Fruit fly (Drosophila melanogaster): Measurements from ENCODE around the gene neur.
A peak's percentile ranks its signal among the peaks of the same experiment; 100 is the strongest.

The neur gene

DNA sequence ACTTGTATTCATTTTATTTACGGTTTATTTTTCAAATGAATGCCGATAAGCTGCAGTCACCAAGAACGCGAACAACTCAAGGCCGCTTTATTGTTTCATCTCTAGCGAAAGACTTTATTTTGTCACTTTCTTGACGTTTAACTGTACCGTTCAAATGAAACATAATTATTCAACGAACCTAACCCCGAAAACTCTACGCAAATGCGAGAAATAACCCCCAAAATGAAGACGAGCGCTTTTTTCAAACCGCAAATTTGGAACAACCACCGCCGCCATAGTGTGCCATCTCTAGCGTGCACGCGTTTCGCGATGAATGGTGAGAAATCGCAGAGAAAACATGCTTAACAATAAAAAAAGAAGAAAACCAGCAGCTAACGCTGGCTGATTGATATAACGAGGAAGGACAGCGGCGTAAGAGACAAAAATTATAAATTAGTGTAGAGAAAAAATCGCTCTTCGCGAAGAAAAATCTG lies 54.6 kb downstream of the neur start, which contains the start of gene CG11970:
CG11970 (plus strand) TSS at position 117 of the 473 bp plus-strand sequence.
- TF ChIP-seq rgr (GFP tag; optimal IDR thresholded peaks at IDR 0.05) (peak; percentile 42), h (GFP tag; optimal IDR thresholded peaks at IDR 0.05) (no peak), pan (optimal IDR thresholded peaks at IDR 0.05) (no peak), foxo (GFP tag; optimal IDR thresholded peaks at IDR 0.05) (peak in 1 of 2 experiments; percentile 48), tai (GFP tag; optimal IDR thresholded peaks at IDR 0.05) (no peak), woc (GFP tag; optimal IDR thresholded peaks at IDR 0.05) (peak; percentile 51), dmrt93B (GFP tag; optimal IDR thresholded peaks at IDR 0.05) (no peak), Rel (GFP tag; optimal IDR thresholded peaks at IDR 0.05) (no peak), Rel (tag; optimal IDR thresholded peaks at IDR 0.05) (peak; percentile 15), Myc (optimal IDR thresholded peaks at IDR 0.05) (peak; percentile 23), psq (GFP tag; optimal IDR thresholded peaks at IDR 0.05) (peak; percentile 26), Hnf4 (GFP tag; optimal IDR thresholded peaks at IDR 0.05) (no peak), HLH106 (tag; optimal IDR thresholded peaks at IDR 0.05) (peak; percentile 71), ey (GFP tag; optimal IDR thresholded peaks at IDR 0.05) (peak; percentile 37), sv (GFP tag; optimal IDR thresholded peaks at IDR 0.05) (no peak), Sp1 (GFP tag; optimal IDR thresholded peaks at IDR 0.05) (peak; percentile 42), CG9705 (GFP tag; optimal IDR thresholded peaks at IDR 0.05) (peak; percentile 62), fru (GFP tag; optimal IDR thresholded peaks at IDR 0.05) (peak; percentile 44), Jra (GFP tag; optimal IDR thresholded peaks at IDR 0.05) (peak; percentile 31), Hr83 (GFP tag; optimal IDR thresholded peaks at IDR 0.05; ENCODE audit: poor library complexity, severe bottlenecking) (peak; percentile 25), OdsH (GFP tag; optimal IDR thresholded peaks at IDR 0.05) (peak; percentile 24)

DNA sequence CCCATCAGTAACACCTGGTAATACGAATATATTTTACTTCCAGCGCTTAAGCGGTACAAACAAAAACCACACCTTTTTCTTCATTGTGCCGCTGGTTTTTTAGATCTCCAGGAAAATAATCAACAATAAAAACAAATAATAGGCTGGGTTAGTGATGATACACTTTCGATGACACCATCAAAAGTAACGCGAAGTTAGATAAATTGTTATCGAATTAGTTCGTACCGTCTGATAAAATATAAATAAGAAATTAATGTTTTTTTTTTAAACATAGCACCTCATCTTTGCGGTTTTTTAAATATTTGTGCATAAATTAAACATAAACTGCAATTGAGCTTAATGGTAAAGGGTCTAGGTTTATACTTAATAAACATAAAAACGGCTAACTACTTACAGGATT lies 55.1 kb downstream of the neur start, which contains the start of gene RagA-B:
RagA-B (minus strand) TSS at position 175 of the 400 bp plus-strand sequence.
- no peak for TF ChIP-seq CrebA (GFP tag; optimal IDR thresholded peaks at IDR 0.05; ENCODE audit: borderline replicate concordance)
- TF ChIP-seq foxo (GFP tag; optimal IDR thresholded peaks at IDR 0.05), result no peak
- TF ChIP-seq sage (GFP tag; optimal IDR thresholded peaks at IDR 0.05), result no peak
- no peak for TF ChIP-seq CG9705 (GFP tag; optimal IDR thresholded peaks at IDR 0.05)
- no peak for TF ChIP-seq fru (GFP tag; optimal IDR thresholded peaks at IDR 0.05)
- TF ChIP-seq jim (GFP tag; optimal IDR thresholded peaks at IDR 0.05), result no peak

DNA sequence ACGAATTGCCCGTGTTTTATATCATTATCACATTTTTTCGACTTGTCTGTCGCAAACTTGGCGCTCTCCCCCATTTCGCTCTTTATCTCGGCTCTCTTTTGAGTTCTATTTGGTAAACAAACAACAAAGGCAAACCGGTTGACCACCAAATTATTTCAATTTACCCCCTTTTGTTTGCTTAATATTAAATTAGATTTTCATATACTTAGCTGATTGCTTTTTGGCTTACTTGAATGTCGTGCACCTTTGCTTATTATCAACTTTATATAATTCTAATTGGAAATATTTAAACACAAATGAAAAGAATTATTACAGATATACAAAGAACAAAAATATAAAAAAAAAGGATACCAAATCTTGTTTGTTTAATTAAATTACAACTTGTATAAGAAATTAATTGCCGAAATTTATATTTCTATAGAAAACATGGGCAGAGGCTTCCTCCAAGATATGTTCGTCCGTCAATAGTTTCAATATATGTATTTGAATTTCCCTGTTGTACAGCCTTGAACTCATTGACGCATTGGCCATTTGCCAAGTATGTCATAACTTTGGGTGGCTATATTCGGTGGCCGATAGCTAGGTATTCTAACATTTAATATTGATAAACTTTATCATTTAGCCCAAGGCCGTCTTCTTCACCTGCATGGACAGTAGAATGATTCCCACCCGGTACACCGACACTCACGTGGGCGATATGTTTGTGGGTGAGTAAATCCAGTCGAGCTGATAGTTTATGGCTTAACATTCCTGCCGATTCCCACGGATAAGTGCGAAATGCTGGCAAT lies 57.9 kb downstream of the neur start:
- TF ChIP-seq Hr78 (GFP tag; optimal IDR thresholded peaks at IDR 0.05) (no peak), fru (GFP tag; optimal IDR thresholded peaks at IDR 0.05) (no peak), Dif (GFP tag; optimal IDR thresholded peaks at IDR 0.05; ENCODE audit: partially characterized antibody) (peak; percentile 30), woc (GFP tag; optimal IDR thresholded peaks at IDR 0.05) (no peak)

DNA sequence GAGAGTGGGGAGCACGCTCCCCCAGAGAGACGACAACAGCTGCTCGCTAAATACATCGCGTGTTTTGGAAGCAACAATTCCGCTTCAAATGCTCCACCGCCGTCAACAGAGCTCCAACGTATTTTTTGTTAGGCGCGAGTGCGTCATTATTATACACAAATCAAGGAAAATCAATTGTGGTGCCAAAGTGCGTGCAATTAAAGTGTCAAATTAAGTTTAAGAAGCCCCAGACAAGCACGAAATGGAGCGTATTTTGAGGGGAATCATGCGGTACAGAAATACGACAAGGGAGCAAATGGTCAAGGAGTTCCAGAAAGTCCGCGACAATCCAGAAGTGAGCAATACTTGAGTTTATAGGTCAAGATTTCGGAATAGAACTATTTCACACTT lies 58.5 kb downstream of the neur start, which contains the start of gene CAHbeta:
CAHbeta (plus strand) TSS at position 85 of the 390 bp plus-strand sequence.
- TF ChIP-seq CG9705 (GFP tag; optimal IDR thresholded peaks at IDR 0.05) (no peak), usp (GFP tag; optimal IDR thresholded peaks at IDR 0.05) (no peak), dsf (GFP tag; optimal IDR thresholded peaks at IDR 0.05; ENCODE audit: borderline replicate concordance) (no peak), HLH106 (tag; optimal IDR thresholded peaks at IDR 0.05) (no peak), Mio (GFP tag; optimal IDR thresholded peaks at IDR 0.05) (no peak), dl (GFP tag; optimal IDR thresholded peaks at IDR 0.05; ENCODE audit: insufficient read depth in 1 of 2, partially characterized antibody in 2 of 2) (peak; percentile 59 to 60), Dif (GFP tag; optimal IDR thresholded peaks at IDR 0.05; ENCODE audit: partially characterized antibody) (peak; percentile 67), sage (GFP tag; optimal IDR thresholded peaks at IDR 0.05) (no peak)

All from whole organism, wandering third instar larva.